Fruit fly (Drosophila melanogaster): ENCODE data around the gene CG15465.

The CG15465 gene

dm6 chrX:5058688-5059087 is 26.9 kb upstream of the CG15465 start:
- TF ChIP-seq sens (GFP tag) (peak; percentile 59), run (tag; optimal IDR thresholded peaks at IDR 0.05) (no peak), CG11504 (tag; optimal IDR thresholded peaks at IDR 0.05) (peak; percentile 20), sna (GFP tag; IDR thresholded peaks at IDR 0.05; ENCODE audit: partially characterized antibody) (no peak), CG2116 (GFP tag; optimal IDR thresholded peaks at IDR 0.05) (no peak), Ptx1 (GFP tag; IDR thresholded peaks at IDR 0.05) (peak; percentile 22; the same call in 1 of the 2 replicates), CG7839 (tag; optimal IDR thresholded peaks at IDR 0.05) (no peak), Usf (GFP tag; optimal IDR thresholded peaks at IDR 0.05) (no peak), gem (tag; optimal IDR thresholded peaks at IDR 0.05) (peak; percentile 27), prd (optimal IDR thresholded peaks at IDR 0.05) (no peak), prd (GFP tag; IDR thresholded peaks at IDR 0.05) (0 out of 3 replicates have a peak, but pooled peaks have one; percentile 38), Drgx (GFP tag; IDR thresholded peaks at IDR 0.05) (peak; percentile 65)

- TF ChIP-seq Sox100B (GFP tag; optimal IDR thresholded peaks at IDR 0.05) (no peak), Myb (GFP tag; optimal IDR thresholded peaks at IDR 0.05) (no peak), fd64A (GFP tag; optimal IDR thresholded peaks at IDR 0.05) (no peak), Lpt (GFP tag; optimal IDR thresholded peaks at IDR 0.05) (no peak), rib (GFP tag; IDR thresholded peaks at IDR 0.05) (no peak), CG43689 (GFP tag; IDR thresholded peaks at IDR 0.05) (no peak), D (optimal IDR thresholded peaks at IDR 0.05) (no peak), D (GFP tag; optimal IDR thresholded peaks at IDR 0.05) (no peak), Opbp (GFP tag; IDR thresholded peaks at IDR 0.05; ENCODE audit: partially characterized antibody) (no peak), CG31388 (GFP tag; optimal IDR thresholded peaks at IDR 0.05) (no peak), bowl (GFP tag; IDR thresholded peaks at IDR 0.05) (no peak), CG3726 (GFP tag; IDR thresholded peaks at IDR 0.05) (no peak), CG3407 (GFP tag; optimal IDR thresholded peaks at IDR 0.05) (no peak), CG42726 (GFP tag; IDR thresholded peaks at IDR 0.05; ENCODE audit: partially characterized antibody) (no peak), nau (GFP tag; optimal IDR thresholded peaks at IDR 0.05) (no peak), Vsx1 (GFP tag; optimal IDR thresholded peaks at IDR 0.05) (no peak), gt (GFP tag; IDR thresholded peaks at IDR 0.05) (no peak), en (GFP tag; optimal IDR thresholded peaks at IDR 0.05) (no peak), pan (optimal IDR thresholded peaks at IDR 0.05) (no peak), pan (GFP tag; optimal IDR thresholded peaks at IDR 0.05 in 1 of 2, IDR thresholded peaks at IDR 0.05 in 1 of 2) (peak in 1 of 2 experiments; percentile 27), CG12219 (GFP tag; optimal IDR thresholded peaks at IDR 0.05) (no peak), peb (GFP tag; IDR thresholded peaks at IDR 0.05) (no peak), zen (tag; optimal IDR thresholded peaks at IDR 0.05) (no peak), Ssrp (tag; optimal IDR thresholded peaks at IDR 0.05) (no peak), mirr (GFP tag; optimal IDR thresholded peaks at IDR 0.05) (no peak), CG1603 (tag; optimal IDR thresholded peaks at IDR 0.05) (no peak), Nf-YC (tag; optimal IDR thresholded peaks at IDR 0.05) (no peak), Chrac-16 (GFP tag; optimal IDR thresholded peaks at IDR 0.05) (no peak), z (GFP tag; IDR thresholded peaks at IDR 0.05) (no peak), prd (optimal IDR thresholded peaks at IDR 0.05) (no peak), prd (GFP tag; IDR thresholded peaks at IDR 0.05) (0 out of 3 replicates have a peak, but pooled peaks have one; percentile 46), jigr1 (GFP tag; IDR thresholded peaks at IDR 0.05) (no peak), vfl (GFP tag; optimal IDR thresholded peaks at IDR 0.05) (no peak), Fer2 (tag; optimal IDR thresholded peaks at IDR 0.05) (no peak), bbx (GFP tag; IDR thresholded peaks at IDR 0.05; ENCODE audit: partially characterized antibody) (no peak), H2.0 (GFP tag; IDR thresholded peaks at IDR 0.05) (no peak), CG1602 (GFP tag; optimal IDR thresholded peaks at IDR 0.05) (no peak), CG7271 (tag; optimal IDR thresholded peaks at IDR 0.05) (no peak), fd3F (GFP tag; optimal IDR thresholded peaks at IDR 0.05) (no peak), Tbp (GFP tag; optimal IDR thresholded peaks at IDR 0.05) (no peak), jing (GFP tag; optimal IDR thresholded peaks at IDR 0.05) (no peak)
Measured at dm6 chrX:5061989-5062388, 23.6 kb upstream of the CG15465 start.
